Worm (Caenorhabditis elegans): ENCODE results near the gene H14N18.4.

Gene H14N18.4

DNA sequence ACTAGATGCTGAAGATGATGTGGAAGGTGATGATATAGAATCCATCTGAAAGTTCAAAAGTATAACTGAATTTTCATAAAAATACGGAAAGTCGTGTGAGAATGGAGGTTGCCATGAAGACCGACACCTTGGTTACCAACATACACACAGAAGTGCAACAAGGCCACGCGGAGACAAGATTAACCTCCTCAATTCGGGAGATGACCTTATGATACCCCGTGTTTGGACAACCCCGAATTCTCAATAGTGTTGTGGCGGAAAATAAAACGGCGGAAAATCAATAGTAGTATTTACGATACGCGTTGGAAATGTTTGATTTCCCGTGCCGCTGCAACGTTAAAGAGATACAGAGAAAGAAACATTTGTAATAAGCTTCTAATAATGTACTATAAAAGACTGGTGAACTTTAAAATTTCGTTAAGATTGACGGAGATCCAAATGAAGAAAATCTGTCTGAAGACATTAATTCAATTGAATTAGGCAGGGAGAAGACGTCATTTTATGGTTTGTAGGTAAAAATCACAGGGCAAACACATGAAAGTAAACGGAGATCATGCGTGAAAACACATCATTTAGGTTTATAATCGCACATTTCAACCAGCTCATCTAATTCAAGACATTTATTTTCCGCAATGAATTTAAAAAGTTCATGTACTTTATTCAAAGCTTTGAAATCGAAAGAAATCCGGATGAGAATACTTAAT, 35.4 kb upstream of the H14N18.4 start, which contains the start of gene nhr-44:
nhr-44 (minus strand) TSS at position 51 of the 704 bp plus-strand sequence.
- TF ChIP-seq lir-1 (GFP tag; conservative IDR thresholded peaks at IDR 0.05) (no peak), hrde-1 (tag; optimal IDR thresholded peaks at IDR 0.05; ENCODE audit: borderline replicate concordance) (no peak), hsf-1 (GFP tag; IDR thresholded peaks at IDR 0.05) (no peak), lsl-1 (GFP tag; optimal IDR thresholded peaks at IDR 0.05) (no peak), unc-130 (GFP tag; optimal IDR thresholded peaks at IDR 0.05) (no peak), egl-44 (GFP tag; IDR thresholded peaks at IDR 0.05) (no peak), rec-8 (tag; optimal IDR thresholded peaks at IDR 0.05) (no peak), aptf-2 (GFP tag; conservative IDR thresholded peaks at IDR 0.05) (no peak), ceh-40 (GFP tag; IDR thresholded peaks at IDR 0.05) (no peak), egrh-3 (GFP tag; IDR thresholded peaks at IDR 0.05) (no peak), pha-4 (tag; optimal IDR thresholded peaks at IDR 0.05) (no peak), Y53G8AR.9 (GFP tag; conservative IDR thresholded peaks at IDR 0.05) (no peak), lsy-27 (tag; optimal IDR thresholded peaks at IDR 0.05; ENCODE audit: borderline replicate concordance, insufficient read depth) (no peak), lin-40 (tag; optimal IDR thresholded peaks at IDR 0.05) (no peak), let-607 (tag; optimal IDR thresholded peaks at IDR 0.05) (no peak), athp-1 (tag; optimal IDR thresholded peaks at IDR 0.05) (no peak), Y53F4B.3 (GFP tag; IDR thresholded peaks at IDR 0.05) (no peak), ceh-79 (tag; optimal IDR thresholded peaks at IDR 0.05) (no peak)

DNA sequence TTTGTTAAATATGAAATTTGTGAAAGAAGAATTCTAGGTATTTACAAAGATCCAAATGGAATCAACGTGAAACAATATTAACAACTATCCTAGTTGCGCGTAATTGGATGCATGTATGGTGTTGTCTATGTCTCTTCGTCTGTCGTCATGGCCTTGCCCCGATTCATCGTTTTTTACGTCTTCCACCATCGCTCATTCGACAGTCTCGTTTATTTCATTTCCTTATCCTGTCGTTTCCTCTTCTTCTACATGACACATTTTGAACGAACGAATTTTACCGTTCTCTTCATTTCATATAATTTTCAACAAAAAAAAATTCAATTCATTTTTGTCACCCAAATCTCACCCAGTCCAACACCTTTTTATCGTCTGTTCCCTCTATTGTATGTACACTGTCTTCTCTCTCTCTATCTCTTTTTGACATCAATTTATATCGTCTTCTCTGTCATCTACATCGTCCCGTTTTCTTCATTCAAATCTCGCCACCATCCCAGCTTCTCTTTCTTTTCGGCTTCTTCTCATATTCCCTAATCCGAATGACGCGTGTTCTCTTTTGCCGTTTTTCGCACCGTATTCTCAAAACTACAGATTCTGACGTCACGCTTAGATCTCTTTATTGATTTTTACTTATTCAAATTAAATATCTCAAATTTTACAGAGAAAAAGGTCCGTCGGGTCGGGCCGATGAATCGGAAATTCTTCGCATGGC, 27.8 kb upstream of the H14N18.4 start, which contains the start of gene ttc-17:
ttc-17 (plus strand) TSS at position 659 of the 709 bp plus-strand sequence.
- TF ChIP-seq aptf-2 (GFP tag; conservative IDR thresholded peaks at IDR 0.05) = no peak
- no peak for TF ChIP-seq rec-8 (tag; optimal IDR thresholded peaks at IDR 0.05)
- no peak for TF ChIP-seq egl-18 (GFP tag; IDR thresholded peaks at IDR 0.05)
- no peak for TF ChIP-seq Y95B8A.8 (GFP tag; IDR thresholded peaks at IDR 0.05)
- TF ChIP-seq xnd-1 (tag; optimal IDR thresholded peaks at IDR 0.05) = no peak
- TF ChIP-seq F52B5.7 (tag; optimal IDR thresholded peaks at IDR 0.05) = peak; percentile 26
- TF ChIP-seq Y53G8AR.9 (GFP tag; conservative IDR thresholded peaks at IDR 0.05) = peak; percentile 50; the same call in 1 of the 2 replicates
- TF ChIP-seq K12H6.12 (tag; optimal IDR thresholded peaks at IDR 0.05) = no peak
- TF ChIP-seq Y56A3A.18 (GFP tag; IDR thresholded peaks at IDR 0.05) = 0 out of 2 replicates have a peak, but pooled peaks have one; percentile 61
- no peak for TF ChIP-seq tbp1 (GFP tag; optimal IDR thresholded peaks at IDR 0.05)

DNA sequence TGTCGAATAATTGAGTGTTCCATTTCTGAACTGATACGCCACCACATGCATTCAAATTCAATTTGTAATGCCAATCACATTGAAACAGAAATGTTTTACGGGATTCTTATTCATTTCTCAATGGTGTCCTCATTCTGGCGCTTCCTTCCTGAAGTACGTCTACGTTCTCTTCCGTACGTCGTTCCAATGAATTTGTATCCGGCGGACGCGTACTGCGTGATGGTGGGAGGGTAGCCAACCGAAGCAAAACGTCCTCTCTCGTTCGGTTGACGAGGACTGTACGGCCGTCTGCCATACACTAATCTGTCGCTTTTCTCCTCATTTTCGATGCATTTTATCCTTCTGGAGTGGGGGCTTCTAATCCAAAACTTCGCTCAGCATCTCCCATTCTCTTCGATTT, 21.1 kb upstream of the H14N18.4 start:
- TF ChIP-seq rcor-1 (GFP tag; IDR thresholded peaks at IDR 0.05) (0 out of 2 replicates have a peak, but pooled peaks have one; percentile 28), madf-3 (GFP tag; IDR thresholded peaks at IDR 0.05) (0 out of 2 replicates have a peak, but pooled peaks have one; percentile 9), T07F8.4 (tag; optimal IDR thresholded peaks at IDR 0.05) (no peak), zim-3 (tag; optimal IDR thresholded peaks at IDR 0.05) (no peak), F57A8.1 (GFP tag; optimal IDR thresholded peaks at IDR 0.05) (no peak), mes-4 (tag; optimal IDR thresholded peaks at IDR 0.05) (no peak), egl-18 (GFP tag; IDR thresholded peaks at IDR 0.05) (no peak), zfh-2 (GFP tag; conservative IDR thresholded peaks at IDR 0.05) (0 out of 2 replicates have a peak, but pooled peaks have one; percentile 10), D2030.7 (GFP tag; IDR thresholded peaks at IDR 0.05) (0 out of 2 replicates have a peak, but pooled peaks have one; percentile 17), tbx-9 (tag; optimal IDR thresholded peaks at IDR 0.05; ENCODE audit: borderline replicate concordance) (no peak), B0019.2 (GFP tag; conservative IDR thresholded peaks at IDR 0.05) (no peak), rpc-1 (optimal IDR thresholded peaks at IDR 0.05) (no peak), rpc-1 (tag; optimal IDR thresholded peaks at IDR 0.05) (no peak), tbp1 (GFP tag; optimal IDR thresholded peaks at IDR 0.05) (no peak), rec-8 (tag; optimal IDR thresholded peaks at IDR 0.05) (no peak), snpc-3.4 (tag; optimal IDR thresholded peaks at IDR 0.05) (no peak), ets-4 (GFP tag; optimal IDR thresholded peaks at IDR 0.05) (no peak), lsl-1 (GFP tag; optimal IDR thresholded peaks at IDR 0.05) (no peak), ztf-26 (tag; optimal IDR thresholded peaks at IDR 0.05) (no peak), ceh-100 (GFP tag; IDR thresholded peaks at IDR 0.05) (no peak), F39B2.1 (GFP tag; IDR thresholded peaks at IDR 0.05) (no peak)
